Worm (Caenorhabditis elegans): Measurements from ENCODE around the gene ZC513.2.

ce11 chrV:8022040-8022439 is 32.2 kb upstream of the ZC513.2 start, which contains the start of gene ech-3:
- TF ChIP-seq hpl-2 (GFP tag; optimal IDR thresholded peaks at IDR 0.05) (no peak), ama-1 (optimal IDR thresholded peaks at IDR 0.05) (no peak), unc-62 (GFP tag; optimal IDR thresholded peaks at IDR 0.05) (no peak), blmp-1 (tag; optimal IDR thresholded peaks at IDR 0.05) (peak; percentile 8), fos-1 (tag; optimal IDR thresholded peaks at IDR 0.05) (no peak), nhr-77 (tag; optimal IDR thresholded peaks at IDR 0.05) (no peak), unc-130 (tag; optimal IDR thresholded peaks at IDR 0.05) (no peak), sox-4 (tag; optimal IDR thresholded peaks at IDR 0.05) (no peak), nhr-237 (tag; optimal IDR thresholded peaks at IDR 0.05) (no peak), mef-2 (tag; optimal IDR thresholded peaks at IDR 0.05) (no peak), jun-1 (tag; optimal IDR thresholded peaks at IDR 0.05) (no peak)

Measured in whole organism, L1 larva.